Worm (Caenorhabditis elegans): ENCODE measurements around the gene ZK822.1.

DNA sequence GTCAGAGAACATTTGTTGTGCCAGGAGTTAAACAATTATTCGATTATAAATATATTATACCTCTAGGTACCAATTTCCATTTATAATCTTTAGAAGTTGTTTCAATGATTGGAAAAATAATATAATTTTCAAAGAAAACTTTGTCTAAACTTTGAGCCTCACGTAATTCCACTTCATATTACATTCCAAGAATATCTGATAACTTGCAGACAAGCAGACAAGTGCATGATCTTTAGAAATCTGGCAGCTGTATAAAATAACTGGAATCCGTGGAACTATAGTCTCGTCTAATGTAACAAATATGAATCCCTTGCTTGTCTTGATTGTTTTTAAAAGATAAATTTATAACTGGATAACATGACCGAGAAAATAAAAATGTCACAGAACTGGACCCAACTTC lies 29.4 kb downstream of the ZK822.1 start:
- no peak for TF ChIP-seq ztf-29 (GFP tag; IDR thresholded peaks at IDR 0.05)
- TF ChIP-seq T22C8.4 (GFP tag; IDR thresholded peaks at IDR 0.05): no peak
- no peak for TF ChIP-seq flt-1 (GFP tag; IDR thresholded peaks at IDR 0.05)
- TF ChIP-seq ztf-23 (GFP tag; IDR thresholded peaks at IDR 0.05): no peak

All from whole organism, midembryonic.